Fruit fly (Drosophila melanogaster): ENCODE measurements around the gene Hibch.

DNA sequence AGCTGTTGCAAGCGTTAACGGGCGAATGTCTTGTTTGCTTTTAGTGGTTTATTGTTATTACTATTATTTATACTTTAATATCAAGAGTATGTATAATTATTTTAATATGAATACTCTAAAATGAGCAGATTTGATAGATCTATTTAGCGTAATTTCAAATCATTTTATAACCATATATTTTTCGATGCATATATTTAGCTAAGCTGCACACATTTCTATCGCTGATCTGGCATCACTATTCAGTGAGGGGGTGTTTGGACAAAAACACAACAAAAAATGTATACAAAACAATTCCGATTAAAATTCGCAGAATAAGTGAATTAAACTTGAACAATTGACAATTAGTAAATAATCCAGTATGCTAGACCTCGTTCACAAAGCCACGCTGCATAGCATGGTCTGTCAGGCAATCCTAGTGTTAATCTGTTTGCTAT is 6.0 kb upstream of the Hibch start, which contains the start of the genes Trs33 and Tmtc4:
- no peak for TF ChIP-seq CTCF (optimal IDR thresholded peaks at IDR 0.05)
- no peak for TF ChIP-seq CG8478 (optimal IDR thresholded peaks at IDR 0.05)

Measured in S2 (cell line).